Fruit fly (Drosophila melanogaster) whole organism, prepupa: Measurements from ENCODE around the gene CG2217.

Experiments used
- CG4318 ChIP-seq: fragments of 200-800 bp; sonication (Bioruptor generic); optimal IDR thresholded peaks from 3 replicates; lab custom pipeline; 2017; ENCODE audit warnings: missing biosample characterization, mild to moderate bottlenecking, missing genetic modification characterization
- Eip93F ChIP-seq: fragments of 200-800 bp; sonication (Bioruptor generic); optimal IDR thresholded peaks from 2 replicates; lab custom pipeline; 2016; ENCODE audit warnings: missing biosample characterization, mild to moderate bottlenecking, missing genetic modification characterization
- Ets96B ChIP-seq: fragments of 200-800 bp; optimal IDR thresholded peaks from 2 replicates; lab custom pipeline; 2019; ENCODE audit warnings: missing biosample characterization, mild to moderate bottlenecking, missing genetic modification characterization, moderate library complexity
- Hr4 ChIP-seq: fragments of 200-800 bp; sonication (Bioruptor generic); optimal IDR thresholded peaks from 3 replicates; lab custom pipeline; 2016; ENCODE audit warnings: missing biosample characterization, missing genetic modification characterization
- esn ChIP-seq: fragments of 200-800 bp; sonication (Bioruptor generic); optimal IDR thresholded peaks from 2 replicates; lab custom pipeline; 2016; ENCODE audit warnings: missing biosample characterization, mild to moderate bottlenecking, missing genetic modification characterization, moderate library complexity
- lz ChIP-seq: fragments of 200-800 bp; sonication (Bioruptor generic); optimal IDR thresholded peaks from 3 replicates; lab custom pipeline; 2016; ENCODE audit warnings: missing biosample characterization, missing genetic modification characterization

dm6 chr3R:30416765-30417274 is 6.0 kb downstream of the CG2217 start:
- TF ChIP-seq Eip93F (no peak), lz (GFP tag; lab: Kevin White, UChicago) (no peak), Hr4 (GFP tag; lab: Kevin White, UChicago) (no peak), CG4318 (GFP tag; lab: Kevin White, UChicago) (no peak), esn (no peak), Ets96B (tag; lab: Kevin White, UChicago) (no peak)
